Worm (Caenorhabditis elegans) whole organism, L3 larva: Measurements from ENCODE around the gene sru-2.

Experiments
- aly-2 ChIP-seq: fragments of 150-350 bp; optimal IDR thresholded peaks from 2 replicates; lab custom pipeline; 2014; ENCODE audit warnings: missing biosample characterization, missing genetic modification characterization
- ceh-82 ChIP-seq: fragments of 150-350 bp; optimal IDR thresholded peaks from 2 replicates; lab custom pipeline; 2014; ENCODE audit warnings: missing biosample characterization, missing genetic modification characterization
- daf-12 ChIP-seq: fragments of 150-350 bp; optimal IDR thresholded peaks from 2 replicates; lab custom pipeline; 2014; ENCODE audit warnings: missing biosample characterization, missing genetic modification reagents, missing genetic modification characterization
- elt-1 ChIP-seq: fragments of 150-350 bp; optimal IDR thresholded peaks from 2 replicates; lab custom pipeline; 2014; ENCODE audit warnings: missing biosample characterization, missing genetic modification characterization
- fos-1 ChIP-seq: fragments of 150-350 bp; optimal IDR thresholded peaks from 2 replicates; lab custom pipeline; 2014; ENCODE audit warnings: missing biosample characterization, missing genetic modification characterization
- hmg-11 ChIP-seq: sonication (generic microtip); optimal IDR thresholded peaks from 2 replicates; lab custom pipeline; 2016; ENCODE audit warnings: missing genetic modification characterization, missing compliant biosample characterization
- lin-15B ChIP-seq: fragments of 150-350 bp; optimal IDR thresholded peaks from 2 replicates; lab custom pipeline; 2014; ENCODE audit warnings: missing biosample characterization, missing genetic modification characterization
- nhr-237 ChIP-seq: fragments of 150-350 bp; optimal IDR thresholded peaks from 2 replicates; lab custom pipeline; 2014; ENCODE audit warnings: missing biosample characterization, missing genetic modification characterization
- nhr-76 ChIP-seq: fragments of 150-350 bp; sonication (generic microtip); optimal IDR thresholded peaks from 5 replicates; lab custom pipeline; 2014; ENCODE audit warnings: missing biosample characterization, missing genetic modification characterization
- pqm-1 ChIP-seq: fragments of 150-350 bp; optimal IDR thresholded peaks from 2 replicates; lab custom pipeline; 2017; ENCODE audit warnings: missing biosample characterization, missing genetic modification characterization, inconsistent platforms
- snpc-4 ChIP-seq: fragments of 150-350 bp; optimal IDR thresholded peaks from 2 replicates; lab custom pipeline; 2014; ENCODE audit warnings: missing biosample characterization, missing genetic modification characterization
- unc-62 ChIP-seq: fragments of 150-350 bp; sonication (generic microtip); optimal IDR thresholded peaks from 4 replicates; lab custom pipeline; 2014; ENCODE audit warnings: missing biosample characterization, missing genetic modification reagents, missing genetic modification characterization
- ztf-11 ChIP-seq: fragments of 150-350 bp; optimal IDR thresholded peaks from 2 replicates; lab custom pipeline; 2014; ENCODE audit warnings: missing biosample characterization, missing genetic modification characterization

- TF ChIP-seq hmg-11: no peak
- TF ChIP-seq daf-12 (tag; lab: Kevin White, UChicago): no peak
- TF ChIP-seq nhr-237: no peak
- no peak for TF ChIP-seq ztf-11 (tag; lab: Kevin White, UChicago)
- no peak for TF ChIP-seq ceh-82 (tag; lab: Kevin White, UChicago)
- TF ChIP-seq pqm-1 (tag; lab: Kevin White, UChicago): peak; percentile 28
- no peak for TF ChIP-seq elt-1 (tag; lab: Kevin White, UChicago)
- TF ChIP-seq unc-62: no peak
- TF ChIP-seq fos-1 (tag; lab: Kevin White, UChicago): no peak
- TF ChIP-seq aly-2 (tag; lab: Kevin White, UChicago): no peak
- no peak for TF ChIP-seq lin-15B (tag; lab: Kevin White, UChicago)
- TF ChIP-seq nhr-76 (tag; lab: Kevin White, UChicago): no peak
- TF ChIP-seq snpc-4: no peak
These were observed 44.7 kb upstream of the sru-2 start for ce11 chrIV:9441391-9441790.
